Worm (Caenorhabditis elegans): ENCODE data around the gene K02C4.3.

Gene K02C4.3

DNA sequence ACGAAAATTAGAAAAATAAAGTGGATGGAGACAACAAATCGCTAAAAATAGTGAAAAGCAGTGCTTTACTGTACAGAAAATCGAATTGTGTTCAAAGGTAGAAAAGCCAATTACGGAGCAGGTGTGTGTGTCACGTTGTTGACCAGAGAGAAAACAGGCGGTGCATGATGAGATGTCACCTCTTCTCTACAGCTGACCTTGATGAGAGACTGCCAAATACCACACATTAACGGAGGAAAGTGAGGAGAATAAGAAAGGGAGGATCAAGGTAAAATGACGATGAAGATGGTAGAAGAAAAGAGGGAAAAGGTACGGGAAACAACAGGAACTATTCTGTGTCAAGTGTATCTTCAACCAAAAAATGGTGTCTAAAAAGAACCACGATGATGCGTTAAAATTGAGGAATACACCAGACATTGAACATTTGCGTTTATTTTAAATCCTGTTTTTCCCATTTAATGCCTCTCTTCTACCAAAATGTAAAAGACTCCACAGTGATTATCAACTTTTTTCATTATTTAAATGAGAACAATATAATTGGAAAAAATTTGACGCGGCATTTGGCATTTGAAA lies 12.6 kb upstream of the K02C4.3 start:
- TF ChIP-seq flt-1 (GFP tag; IDR thresholded peaks at IDR 0.05) (no peak), tab-1 (GFP tag; IDR thresholded peaks at IDR 0.05) (no peak), T22C8.4 (GFP tag; IDR thresholded peaks at IDR 0.05) (no peak), ztf-23 (GFP tag; IDR thresholded peaks at IDR 0.05) (no peak), ref-1 (GFP tag; conservative IDR thresholded peaks at IDR 0.05) (no peak), klf-2 (GFP tag; conservative IDR thresholded peaks at IDR 0.05) (no peak), ztf-29 (GFP tag; IDR thresholded peaks at IDR 0.05) (no peak), cog-1 (tag; optimal IDR thresholded peaks at IDR 0.05) (no peak)

DNA sequence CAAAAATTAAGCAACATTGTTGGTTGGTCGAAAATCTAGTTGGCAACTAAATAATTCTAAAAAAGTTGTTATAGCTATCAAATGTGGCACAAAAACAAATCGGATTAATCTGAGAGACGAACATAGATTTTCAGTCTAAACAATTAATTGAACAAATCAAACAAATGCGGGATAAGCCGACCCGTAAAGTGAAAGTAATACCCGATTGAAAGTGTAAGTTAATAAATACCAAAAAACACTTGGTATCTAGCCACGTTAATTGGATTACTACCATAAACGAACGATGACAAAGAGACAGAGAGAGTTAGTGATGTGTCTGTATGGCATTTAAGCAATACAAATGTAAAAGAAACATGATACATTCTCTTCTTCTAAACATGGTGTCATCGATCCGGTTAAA lies 7.3 kb upstream of the K02C4.3 start:
- TF ChIP-seq klf-2 (GFP tag; conservative IDR thresholded peaks at IDR 0.05) (no peak), cog-1 (tag; optimal IDR thresholded peaks at IDR 0.05) (no peak), T22C8.4 (GFP tag; IDR thresholded peaks at IDR 0.05) (no peak), ref-1 (GFP tag; conservative IDR thresholded peaks at IDR 0.05) (no peak), ztf-29 (GFP tag; IDR thresholded peaks at IDR 0.05) (no peak), med-1 (GFP tag; optimal IDR thresholded peaks at IDR 0.05; ENCODE audit: insufficient read depth) (no peak), ztf-23 (GFP tag; IDR thresholded peaks at IDR 0.05) (no peak), flt-1 (GFP tag; IDR thresholded peaks at IDR 0.05) (no peak), tab-1 (GFP tag; IDR thresholded peaks at IDR 0.05) (no peak)

DNA sequence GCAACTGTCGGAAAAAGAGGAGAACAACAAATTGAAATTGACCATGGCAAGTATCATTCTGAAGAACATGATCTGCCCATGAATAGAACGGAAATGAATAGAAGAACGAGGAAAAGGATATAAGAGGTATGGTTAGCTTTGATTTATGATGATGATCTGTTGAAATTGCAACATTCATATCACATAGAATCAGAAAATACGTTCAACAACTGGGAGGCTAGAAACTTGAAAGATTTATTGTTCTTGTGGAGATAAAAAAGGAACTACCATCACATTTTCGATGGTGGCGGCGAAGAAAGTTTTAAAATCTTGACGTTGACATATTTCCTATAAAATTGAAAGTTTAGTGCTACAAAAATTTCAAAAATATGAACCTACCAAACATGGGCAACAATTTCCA lies 6.6 kb upstream of the K02C4.3 start:
- TF ChIP-seq ref-1 (GFP tag; conservative IDR thresholded peaks at IDR 0.05), result no peak
- TF ChIP-seq klf-2 (GFP tag; conservative IDR thresholded peaks at IDR 0.05), result no peak
- no peak for TF ChIP-seq cog-1 (tag; optimal IDR thresholded peaks at IDR 0.05)
- TF ChIP-seq flt-1 (GFP tag; IDR thresholded peaks at IDR 0.05), result no peak
- no peak for TF ChIP-seq ztf-29 (GFP tag; IDR thresholded peaks at IDR 0.05)
- TF ChIP-seq ztf-23 (GFP tag; IDR thresholded peaks at IDR 0.05), result no peak
- TF ChIP-seq T22C8.4 (GFP tag; IDR thresholded peaks at IDR 0.05), result no peak
- no peak for TF ChIP-seq med-1 (GFP tag; optimal IDR thresholded peaks at IDR 0.05; ENCODE audit: insufficient read depth)
- TF ChIP-seq tab-1 (GFP tag; IDR thresholded peaks at IDR 0.05), result no peak

DNA sequence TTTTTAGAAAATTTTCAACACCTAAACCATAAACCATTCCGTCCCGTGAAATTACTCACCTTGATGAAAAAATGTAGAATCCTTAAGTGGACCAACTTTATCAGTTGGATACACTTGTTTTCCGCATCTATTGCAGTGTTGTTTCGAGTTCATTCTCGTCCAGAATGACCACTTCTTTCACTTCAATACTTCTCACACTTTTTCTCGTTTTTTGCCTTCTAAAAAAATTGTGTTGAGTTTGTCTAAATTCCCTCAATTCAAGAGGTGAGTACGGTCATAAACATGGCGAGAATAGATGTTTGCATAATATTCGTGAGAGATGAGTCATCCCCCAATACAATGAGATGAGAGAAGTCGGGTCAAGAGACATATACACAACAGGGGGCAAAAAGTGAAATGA lies 5.9 kb upstream of the K02C4.3 start, which contains the start of gene ltd-1:
Gene ltd-1 (minus strand): TSS at position 218 of the 400 bp plus-strand sequence.
- TF ChIP-seq ref-1 (GFP tag; conservative IDR thresholded peaks at IDR 0.05) (no peak), klf-2 (GFP tag; conservative IDR thresholded peaks at IDR 0.05) (no peak), ztf-23 (GFP tag; IDR thresholded peaks at IDR 0.05) (no peak), flt-1 (GFP tag; IDR thresholded peaks at IDR 0.05) (no peak), cog-1 (tag; optimal IDR thresholded peaks at IDR 0.05) (no peak), med-1 (GFP tag; optimal IDR thresholded peaks at IDR 0.05; ENCODE audit: insufficient read depth) (no peak), tab-1 (GFP tag; IDR thresholded peaks at IDR 0.05) (no peak), ztf-29 (GFP tag; IDR thresholded peaks at IDR 0.05) (no peak)

DNA sequence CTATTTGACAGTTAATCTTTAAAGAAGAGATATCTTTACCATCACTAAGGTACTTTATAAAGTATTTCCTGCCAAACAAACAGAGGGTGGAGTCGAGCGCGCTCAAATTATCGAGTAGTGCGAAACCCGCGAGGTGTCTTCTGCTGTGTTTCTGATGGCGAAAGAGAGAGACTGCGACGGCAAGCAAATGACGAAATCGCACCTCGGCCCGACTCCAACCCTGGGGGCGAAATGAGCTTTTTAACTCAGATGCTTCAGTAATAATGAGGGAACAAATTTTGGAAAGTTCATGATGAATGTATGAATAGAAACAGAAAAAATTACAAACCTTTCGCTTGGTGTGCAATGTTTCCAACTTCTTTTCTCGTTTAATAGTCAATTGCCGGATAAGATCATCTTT lies 4.9 kb upstream of the K02C4.3 start:
- no peak for TF ChIP-seq T22C8.4 (GFP tag; IDR thresholded peaks at IDR 0.05)
- no peak for TF ChIP-seq ztf-29 (GFP tag; IDR thresholded peaks at IDR 0.05)
- no peak for TF ChIP-seq ref-1 (GFP tag; conservative IDR thresholded peaks at IDR 0.05)
- TF ChIP-seq tab-1 (GFP tag; IDR thresholded peaks at IDR 0.05), result no peak
- TF ChIP-seq cog-1 (tag; optimal IDR thresholded peaks at IDR 0.05), result no peak
- TF ChIP-seq med-1 (GFP tag; optimal IDR thresholded peaks at IDR 0.05; ENCODE audit: insufficient read depth), result no peak
- no peak for TF ChIP-seq flt-1 (GFP tag; IDR thresholded peaks at IDR 0.05)
- no peak for TF ChIP-seq ztf-23 (GFP tag; IDR thresholded peaks at IDR 0.05)
- no peak for TF ChIP-seq klf-2 (GFP tag; conservative IDR thresholded peaks at IDR 0.05)

ce11 chrII:8078041-8078440 lies 8.6 kb downstream of the K02C4.3 start, which contains the start of gene K02C4.5:
K02C4.5 (plus strand) TSS chrII:8078435.
- no peak for TF ChIP-seq med-1 (GFP tag; optimal IDR thresholded peaks at IDR 0.05; ENCODE audit: insufficient read depth)
- no peak for TF ChIP-seq ref-1 (GFP tag; conservative IDR thresholded peaks at IDR 0.05)
- no peak for TF ChIP-seq tab-1 (GFP tag; IDR thresholded peaks at IDR 0.05)
- TF ChIP-seq ztf-23 (GFP tag; IDR thresholded peaks at IDR 0.05), result no peak
- TF ChIP-seq klf-2 (GFP tag; conservative IDR thresholded peaks at IDR 0.05), result no peak
- no peak for TF ChIP-seq cog-1 (tag; optimal IDR thresholded peaks at IDR 0.05)
- no peak for TF ChIP-seq T22C8.4 (GFP tag; IDR thresholded peaks at IDR 0.05)
- TF ChIP-seq ztf-29 (GFP tag; IDR thresholded peaks at IDR 0.05), result no peak
- TF ChIP-seq flt-1 (GFP tag; IDR thresholded peaks at IDR 0.05), result no peak

DNA sequence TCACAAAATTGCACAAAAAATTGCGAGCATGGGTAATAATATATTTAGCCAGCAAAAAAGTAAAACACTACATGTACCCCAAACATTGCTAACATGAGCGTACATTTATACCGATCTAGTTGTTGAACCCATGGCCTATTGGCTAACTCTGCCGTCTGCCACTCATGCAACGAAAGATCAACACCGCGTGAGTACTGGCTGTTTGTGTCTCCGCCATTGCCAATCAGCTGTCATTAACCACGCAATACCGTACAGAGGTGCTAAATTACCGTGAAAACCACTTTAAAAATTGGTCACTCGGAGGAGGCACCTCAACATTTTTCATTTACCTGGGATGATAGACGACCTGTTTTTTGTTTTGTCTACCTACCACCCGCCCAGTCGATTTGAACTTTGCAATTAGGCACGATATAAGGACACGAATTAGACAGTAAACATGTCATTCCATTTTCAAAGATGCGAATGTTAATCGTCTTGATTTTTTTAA lies 11.3 kb downstream of the K02C4.3 start, which contains the start of gene K02C4.2:
Gene K02C4.2 (plus strand): TSS at position 437 of the 487 bp plus-strand sequence.
- TF ChIP-seq tab-1 (GFP tag; IDR thresholded peaks at IDR 0.05) (peak; percentile 84), ref-1 (GFP tag; conservative IDR thresholded peaks at IDR 0.05) (peak; percentile 68), med-1 (GFP tag; optimal IDR thresholded peaks at IDR 0.05; ENCODE audit: insufficient read depth) (peak; percentile 44), T22C8.4 (GFP tag; IDR thresholded peaks at IDR 0.05) (peak; percentile 71), ztf-29 (GFP tag; IDR thresholded peaks at IDR 0.05) (peak; percentile 80), cog-1 (tag; optimal IDR thresholded peaks at IDR 0.05) (peak; percentile 47), ztf-23 (GFP tag; IDR thresholded peaks at IDR 0.05) (peak; percentile 60; the same call in 1 of the 2 replicates), klf-2 (GFP tag; conservative IDR thresholded peaks at IDR 0.05) (peak; percentile 44; the same call in 1 of the 2 replicates), flt-1 (GFP tag; IDR thresholded peaks at IDR 0.05) (peak; percentile 93)

DNA sequence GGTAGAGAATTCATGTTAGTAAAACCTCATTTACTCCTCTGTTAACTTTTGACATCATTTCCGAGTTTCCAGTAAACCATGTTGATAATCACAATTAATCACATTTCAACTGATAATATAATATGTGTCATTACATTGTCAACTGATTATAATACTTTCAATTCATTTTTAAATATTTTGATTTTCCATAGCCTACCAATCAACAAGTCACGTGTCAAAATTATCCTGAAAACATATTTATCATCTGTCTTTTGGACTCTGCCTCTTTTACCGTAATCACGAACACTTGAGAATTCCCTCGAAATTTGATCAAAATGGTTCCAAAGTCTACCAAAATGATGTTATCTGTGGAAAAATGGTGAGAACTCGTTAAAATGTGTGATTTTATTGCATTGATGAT lies 12.6 kb downstream of the K02C4.3 start:
- TF ChIP-seq flt-1 (GFP tag; IDR thresholded peaks at IDR 0.05), result no peak
- no peak for TF ChIP-seq ztf-29 (GFP tag; IDR thresholded peaks at IDR 0.05)
- TF ChIP-seq T22C8.4 (GFP tag; IDR thresholded peaks at IDR 0.05), result no peak
- no peak for TF ChIP-seq klf-2 (GFP tag; conservative IDR thresholded peaks at IDR 0.05)
- no peak for TF ChIP-seq ztf-23 (GFP tag; IDR thresholded peaks at IDR 0.05)
- no peak for TF ChIP-seq med-1 (GFP tag; optimal IDR thresholded peaks at IDR 0.05; ENCODE audit: insufficient read depth)
- TF ChIP-seq tab-1 (GFP tag; IDR thresholded peaks at IDR 0.05), result no peak
- no peak for TF ChIP-seq ref-1 (GFP tag; conservative IDR thresholded peaks at IDR 0.05)

DNA sequence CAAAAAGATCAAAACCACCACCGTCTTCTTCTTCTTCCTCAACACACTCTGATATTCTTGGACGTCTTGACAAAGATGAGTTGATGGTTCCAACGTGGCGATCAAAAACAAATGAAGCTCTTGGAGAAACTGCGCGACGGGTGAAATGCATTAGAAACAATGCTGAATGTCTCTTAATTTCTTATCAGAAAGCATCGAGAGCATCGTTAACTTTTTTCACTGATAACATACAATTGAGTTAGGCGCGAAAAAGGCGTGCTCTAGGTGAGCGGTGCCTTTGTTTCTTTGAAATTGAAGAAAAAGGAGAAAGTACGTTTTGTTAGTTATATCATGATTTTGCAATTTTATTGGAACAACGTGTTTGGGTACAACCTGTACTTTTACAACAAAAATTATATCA lies 13.4 kb downstream of the K02C4.3 start, which contains the start of gene gpcp-2:
Gene gpcp-2 (minus strand): TSS at position 153 of the 400 bp plus-strand sequence.
- TF ChIP-seq cog-1 (tag; optimal IDR thresholded peaks at IDR 0.05) (no peak), ztf-23 (GFP tag; IDR thresholded peaks at IDR 0.05) (no peak)
